Worm (Caenorhabditis elegans) whole organism, L2 larva: ENCODE results near the gene Y50D4A.5.
A peak's percentile ranks its signal among the peaks of the same experiment; 100 is the strongest.

Source experiments
- C34F6.9 ChIP-seq: fragments of 150-350 bp; optimal IDR thresholded peaks from 2 replicates; lab custom pipeline; 2014; ENCODE audit warnings: missing biosample characterization, missing genetic modification characterization
- F13H6.1 ChIP-seq: sonication (generic microtip); optimal IDR thresholded peaks from 2 replicates; lab custom pipeline; 2016; ENCODE audit warnings: missing genetic modification characterization, missing compliant biosample characterization
- Y55F3AM.14 ChIP-seq: fragments of 200-800 bp; sonication (Bioruptor generic); optimal IDR thresholded peaks from 2 replicates; lab custom pipeline; 2018; ENCODE audit warnings: mild to moderate bottlenecking, missing genetic modification characterization, missing compliant biosample characterization
- ZK546.5 ChIP-seq: sonication (generic microtip); optimal IDR thresholded peaks from 2 replicates; lab custom pipeline; 2017; ENCODE audit warnings: missing biosample characterization, missing genetic modification characterization
- aly-2 ChIP-seq: fragments of 150-350 bp; optimal IDR thresholded peaks from 2 replicates; lab custom pipeline; 2014; ENCODE audit warnings: missing biosample characterization, missing genetic modification characterization
- ama-1 ChIP-seq: fragments of 150-350 bp; optimal IDR thresholded peaks from 2 replicates; lab custom pipeline; 2018; ENCODE audit warnings: inconsistent platforms
- ceh-16 ChIP-seq: fragments of 150-350 bp; optimal IDR thresholded peaks from 2 replicates; lab custom pipeline; 2014; ENCODE audit warnings: missing biosample characterization, missing genetic modification characterization
- dmd-4 ChIP-seq: sonication (generic microtip); optimal IDR thresholded peaks from 2 replicates; lab custom pipeline; 2017; ENCODE audit warnings: missing biosample characterization, missing genetic modification characterization
- egl-27 ChIP-seq: sonication (generic microtip); optimal IDR thresholded peaks from 3 replicates; lab custom pipeline; 2017; ENCODE audit warnings: missing biosample characterization, missing genetic modification reagents, missing genetic modification characterization
- elt-1 ChIP-seq: fragments of 150-350 bp; optimal IDR thresholded peaks from 2 replicates; lab custom pipeline; 2014; ENCODE audit warnings: missing biosample characterization, missing genetic modification characterization
- elt-3 ChIP-seq: sonication (generic microtip); optimal IDR thresholded peaks from 2 replicates; lab custom pipeline; 2017; ENCODE audit warnings: missing biosample characterization, missing genetic modification characterization
- gmeb-1 ChIP-seq: fragments of 150-350 bp; optimal IDR thresholded peaks from 2 replicates; lab custom pipeline; 2014; ENCODE audit warnings: missing biosample characterization, missing genetic modification characterization
- lsy-2 ChIP-seq, 2 experiments: fragments of 150-350 bp in 1 of 2; sonication (generic microtip) in 1 of 2; optimal IDR thresholded peaks; 2 replicates each; lab custom pipeline; 2014 to 2017; ENCODE audit warnings: missing biosample characterization in 2 of 2, missing genetic modification characterization in 2 of 2
- mab-5 ChIP-seq: fragments of 150-350 bp; optimal IDR thresholded peaks from 2 replicates; lab custom pipeline; 2014; ENCODE audit warnings: missing biosample characterization, missing genetic modification characterization
- mbf-1 ChIP-seq: sonication (generic microtip); optimal IDR thresholded peaks from 2 replicates; lab custom pipeline; 2017; ENCODE audit warnings: missing biosample characterization, missing genetic modification characterization
- mdl-1 ChIP-seq, 2 experiments: fragments of 150-350 bp in 1 of 2; sonication (generic microtip) in 1 of 2; optimal IDR thresholded peaks; 2 replicates each; lab custom pipeline; 2017; ENCODE audit warnings: missing biosample characterization in 2 of 2, missing genetic modification characterization in 2 of 2
- nhr-10 ChIP-seq: sonication (generic microtip); optimal IDR thresholded peaks from 2 replicates; lab custom pipeline; 2017; ENCODE audit warnings: missing biosample characterization, missing genetic modification characterization
- nhr-11 ChIP-seq: fragments of 150-350 bp; optimal IDR thresholded peaks from 2 replicates; lab custom pipeline; 2014; ENCODE audit warnings: missing biosample characterization, missing genetic modification characterization
- nhr-237 ChIP-seq: fragments of 150-350 bp; optimal IDR thresholded peaks from 2 replicates; lab custom pipeline; 2014; ENCODE audit warnings: missing biosample characterization, missing genetic modification characterization
- nhr-25 ChIP-seq: fragments of 150-350 bp; sonication (generic microtip); optimal IDR thresholded peaks from 3 replicates; lab custom pipeline; 2014; ENCODE audit warnings: missing biosample characterization, missing genetic modification characterization
- nhr-6 ChIP-seq: fragments of 150-350 bp; optimal IDR thresholded peaks from 2 replicates; lab custom pipeline; 2014; ENCODE audit warnings: missing biosample characterization, missing genetic modification characterization
- nhr-77 ChIP-seq: fragments of 150-350 bp; optimal IDR thresholded peaks from 2 replicates; lab custom pipeline; 2014; ENCODE audit warnings: missing biosample characterization, missing genetic modification characterization
- sem-4 ChIP-seq: fragments of 150-350 bp; optimal IDR thresholded peaks from 2 replicates; lab custom pipeline; 2014; ENCODE audit warnings: missing biosample characterization, missing genetic modification reagents, missing genetic modification characterization
- skn-1 ChIP-seq: sonication (generic microtip); optimal IDR thresholded peaks from 2 replicates; lab custom pipeline; 2017; ENCODE audit warnings: missing biosample characterization, missing genetic modification characterization
- unc-39 ChIP-seq: fragments of 150-350 bp; optimal IDR thresholded peaks from 2 replicates; lab custom pipeline; 2014; ENCODE audit warnings: missing biosample characterization, missing genetic modification characterization
- unc-55 ChIP-seq: fragments of 150-350 bp; sonication (generic microtip); optimal IDR thresholded peaks from 3 replicates; lab custom pipeline; 2014; ENCODE audit warnings: missing biosample characterization, missing genetic modification reagents, missing genetic modification characterization
- unc-62 ChIP-seq: fragments of 150-350 bp; optimal IDR thresholded peaks from 2 replicates; lab custom pipeline; 2014; ENCODE audit warnings: missing biosample characterization, missing genetic modification reagents, missing genetic modification characterization
- zag-1 ChIP-seq: fragments of 150-350 bp; optimal IDR thresholded peaks from 2 replicates; lab custom pipeline; 2014; ENCODE audit warnings: missing biosample characterization, missing genetic modification characterization
- ztf-4 ChIP-seq: fragments of 150-350 bp; optimal IDR thresholded peaks from 2 replicates; lab custom pipeline; 2014; ENCODE audit warnings: missing biosample characterization, missing genetic modification characterization

Y50D4A.5 gene

DNA sequence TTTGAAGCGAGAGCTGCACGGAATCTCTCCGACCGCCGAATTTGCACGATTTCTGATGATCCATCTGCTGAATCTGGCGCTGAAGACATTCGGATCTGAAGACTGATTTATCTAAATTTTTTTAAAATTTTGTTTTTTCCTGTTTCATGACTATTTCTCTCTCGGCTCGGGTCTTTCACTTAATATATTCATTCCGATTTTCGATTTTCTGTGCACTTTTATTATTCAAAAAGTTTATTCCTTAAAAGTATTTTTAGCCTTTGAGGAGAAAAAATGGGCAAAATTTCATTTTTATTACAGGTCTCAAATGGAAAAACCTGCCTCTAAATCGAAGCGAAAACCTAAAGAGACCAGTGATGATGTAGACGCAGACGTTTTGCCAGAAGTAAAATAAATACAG lies 482 bp downstream of the Y50D4A.5 start, which contains the start of gene Y50D4A.1:
TSS of gene Y50D4A.1 (plus strand) at position 301 of the 400 bp plus-strand sequence.
- TF ChIP-seq zag-1 (tag; lab: Kevin White, UChicago) (no peak), nhr-6 (no peak), lsy-2 (tag; optimal IDR thresholded peaks at IDR 0.05; lab: Kevin White, UChicago) (no peak)
- TF ChIP-seq, all 48 proteins: peak for 0

DNA sequence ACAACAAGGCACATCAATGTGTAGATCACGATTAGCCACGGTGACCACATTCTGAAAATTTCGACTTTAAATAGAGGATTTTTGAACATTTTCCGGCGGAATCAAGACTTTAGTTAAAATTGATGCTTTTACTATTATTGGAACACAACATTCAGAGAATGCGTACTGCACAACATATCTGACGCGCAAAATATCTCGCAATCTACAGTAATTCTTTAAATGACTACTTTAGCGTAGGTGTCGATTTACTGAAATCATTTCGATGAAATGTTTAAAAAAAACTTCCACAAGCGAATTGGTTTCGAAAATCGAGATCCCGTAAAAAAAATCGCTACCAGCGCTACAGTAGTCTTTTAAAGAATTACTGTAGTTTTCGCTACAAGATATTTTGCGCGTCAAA lies 13.4 kb downstream of the Y50D4A.5 start, which contains the start of gene Y50D4A.10:
TSS of gene Y50D4A.10 (minus strand) at position 57 of the 400 bp plus-strand sequence.
- no peak for TF ChIP-seq nhr-25 (tag; lab: Kevin White, UChicago)
- TF ChIP-seq mbf-1 (tag; lab: Kevin White, UChicago) = no peak
- TF ChIP-seq elt-3 (tag; lab: Kevin White, UChicago) = no peak
- TF ChIP-seq elt-1 (tag; lab: Kevin White, UChicago) = no peak
- TF ChIP-seq nhr-11 = no peak
- TF ChIP-seq ztf-4 (tag; lab: Kevin White, UChicago) = no peak
- TF ChIP-seq nhr-10 (tag; lab: Kevin White, UChicago) = no peak
- TF ChIP-seq, all 48 proteins: peak for 0

DNA sequence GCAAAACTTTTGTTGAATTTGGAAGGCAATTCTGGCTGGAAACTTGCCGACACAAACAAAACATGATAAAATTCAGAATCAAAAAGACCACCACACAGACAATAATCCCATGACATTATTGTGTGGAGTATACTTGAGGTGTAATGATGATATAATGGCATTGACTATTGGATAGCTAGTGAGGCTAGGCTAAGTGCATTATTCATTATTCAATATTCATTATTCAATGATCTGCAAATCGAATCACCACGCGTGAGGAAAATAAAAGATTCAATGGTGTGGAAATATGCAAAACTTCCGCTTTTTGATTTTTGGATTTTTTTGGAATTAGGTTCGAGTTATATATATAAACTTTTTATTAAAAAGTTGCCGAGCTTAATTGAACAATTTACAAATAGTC lies 16.5 kb downstream of the Y50D4A.5 start:
- TF ChIP-seq mab-5 (tag; lab: Kevin White, UChicago) (no peak), nhr-10 (tag; lab: Kevin White, UChicago) (no peak), elt-1 (tag; lab: Kevin White, UChicago) (no peak), aly-2 (tag; lab: Kevin White, UChicago) (no peak), unc-62 (no peak), gmeb-1 (no peak), dmd-4 (no peak), unc-39 (tag; lab: Kevin White, UChicago) (no peak), skn-1 (tag; lab: Kevin White, UChicago) (no peak), zag-1 (tag; lab: Kevin White, UChicago) (no peak), ZK546.5 (tag; lab: Kevin White, UChicago) (no peak), egl-27 (tag; lab: Kevin White, UChicago) (no peak), Y55F3AM.14 (no peak), nhr-11 (no peak), ceh-16 (no peak), nhr-77 (tag; lab: Kevin White, UChicago) (no peak), C34F6.9 (tag; lab: Kevin White, UChicago) (no peak), mdl-1 (tag; optimal IDR thresholded peaks at IDR 0.05; lab: Kevin White, UChicago) (no peak), nhr-237 (tag; lab: Kevin White, UChicago) (no peak)

DNA sequence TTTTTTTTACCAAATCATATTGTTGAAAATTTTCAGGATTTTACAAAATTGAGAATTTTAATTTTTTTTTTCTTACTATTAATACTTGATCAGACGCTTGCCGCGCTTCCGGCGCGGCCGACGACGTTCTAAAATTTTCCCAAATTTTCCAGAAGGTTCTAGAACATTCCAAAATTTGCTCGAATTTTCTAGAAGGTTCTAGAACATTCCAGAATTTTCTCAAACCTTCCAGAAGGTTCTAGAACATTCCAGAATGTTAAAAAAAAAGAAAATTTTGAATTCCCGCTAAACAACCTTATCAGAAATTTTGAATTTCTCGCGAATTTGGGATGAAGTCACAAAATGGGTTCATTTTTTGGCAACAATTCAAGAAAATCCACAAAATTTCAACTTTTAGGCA lies 19.1 kb downstream of the Y50D4A.5 start:
- no peak for TF ChIP-seq lsy-2 (tag; optimal IDR thresholded peaks at IDR 0.05; lab: Kevin White, UChicago)
- TF ChIP-seq ama-1 (lab: Kevin White, UChicago) = no peak
- no peak for TF ChIP-seq zag-1 (tag; lab: Kevin White, UChicago)
- no peak for TF ChIP-seq nhr-237 (tag; lab: Kevin White, UChicago)
- no peak for TF ChIP-seq nhr-11
- no peak for TF ChIP-seq egl-27 (tag; lab: Kevin White, UChicago)
- TF ChIP-seq elt-3 (tag; lab: Kevin White, UChicago) = no peak
- TF ChIP-seq sem-4 (tag; lab: Kevin White, UChicago) = no peak
- no peak for TF ChIP-seq mab-5 (tag; lab: Kevin White, UChicago)
- no peak for TF ChIP-seq unc-55 (GFP tag; lab: Kevin White, UChicago)
- TF ChIP-seq F13H6.1 (tag; lab: Kevin White, UChicago) = no peak

DNA sequence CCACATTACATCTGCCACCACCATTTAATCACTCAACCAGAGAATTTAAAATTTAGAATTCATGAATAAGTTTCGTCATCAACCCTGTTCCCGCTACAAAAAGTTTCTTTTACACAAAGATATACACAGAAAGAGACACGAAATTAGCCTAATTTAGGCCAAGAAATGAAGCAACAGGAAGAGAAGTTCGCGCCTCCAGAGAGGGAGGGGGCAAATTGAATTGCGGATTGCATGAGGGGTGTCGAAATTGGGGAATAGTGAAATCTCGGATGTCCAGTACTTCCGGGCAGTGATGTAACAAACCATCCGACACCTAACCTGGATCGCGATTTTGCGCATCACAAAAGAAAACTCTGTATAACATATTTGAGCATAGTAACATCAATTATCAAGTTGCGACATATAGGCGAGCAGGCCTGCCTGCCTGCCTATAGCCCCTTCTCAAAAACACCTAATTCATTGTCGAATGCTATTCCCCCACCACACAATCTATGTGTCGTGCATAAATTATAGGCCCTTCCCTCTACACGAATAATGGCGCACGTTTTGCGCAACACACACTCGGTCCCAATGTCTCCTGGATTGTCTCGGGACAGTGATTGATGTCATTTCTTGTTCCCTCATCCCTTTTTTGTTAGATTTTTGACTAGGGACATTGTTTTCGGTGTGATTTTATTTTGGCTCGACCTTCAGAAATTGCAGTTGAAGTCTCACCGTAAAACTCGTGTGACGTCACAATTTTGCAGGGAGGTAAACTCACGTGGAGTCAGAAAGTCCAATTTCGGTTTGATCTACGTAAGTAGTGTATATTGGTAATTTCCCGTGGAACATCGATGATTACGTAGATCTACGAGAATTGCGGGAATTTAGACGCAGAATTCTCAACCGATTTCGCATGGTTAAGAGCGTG lies 20.9 kb downstream of the Y50D4A.5 start:
- no peak for TF ChIP-seq elt-1 (tag; lab: Kevin White, UChicago)
- peak; percentile 90 for TF ChIP-seq mab-5 (tag; lab: Kevin White, UChicago)
- TF ChIP-seq, all 48 proteins: peak for 1
